Worm (Caenorhabditis elegans) whole organism, midembryonic: Measurements from ENCODE around the gene F25B5.3.

ENCODE experiments used
- T22C8.4 ChIP-seq: fragments of 200-800 bp; sonication (Bioruptor generic); IDR thresholded peaks from 2 replicates; pipeline ENCODE4 v1.3.6; 2022; ENCODE audit warnings: missing genetic modification characterization, missing compliant biosample characterization
- cog-1 ChIP-seq: sonication (generic microtip); optimal IDR thresholded peaks from 2 replicates; lab custom pipeline; 2016; ENCODE audit warnings: missing genetic modification characterization, missing compliant biosample characterization
- flt-1 ChIP-seq: fragments of 200-800 bp; sonication (Bioruptor generic); IDR thresholded peaks from 2 replicates; pipeline ENCODE4 v1.3.6; 2022; ENCODE audit warnings: missing genetic modification characterization, missing compliant biosample characterization
- klf-2 ChIP-seq: fragments of 200-800 bp; sonication (Bioruptor generic); conservative IDR thresholded peaks from 2 replicates; pipeline ENCODE4 v1.3.6; 2022; ENCODE audit warnings: missing genetic modification reagents, missing genetic modification characterization, missing compliant biosample characterization
- med-1 ChIP-seq: sonication (generic microtip); optimal IDR thresholded peaks from 2 replicates; lab custom pipeline; 2017; ENCODE audit warnings: missing genetic modification characterization, mild to moderate bottlenecking, missing compliant biosample characterization, antibody characterized with exemption, missing genetic modification reagents; ENCODE audit not compliant: insufficient read depth
- ref-1 ChIP-seq: fragments of 200-800 bp; sonication (Bioruptor generic); conservative IDR thresholded peaks from 2 replicates; pipeline ENCODE4 v1.3.6; 2022; ENCODE audit warnings: missing genetic modification reagents, missing genetic modification characterization, missing compliant biosample characterization
- tab-1 ChIP-seq: fragments of 200-800 bp; sonication (Bioruptor generic); IDR thresholded peaks from 2 replicates; pipeline ENCODE4 v1.3.6; 2022; ENCODE audit warnings: missing genetic modification characterization, missing compliant biosample characterization
- ztf-23 ChIP-seq: fragments of 200-800 bp; sonication (Bioruptor generic); IDR thresholded peaks from 2 replicates; pipeline ENCODE4 v1.3.6; 2022; ENCODE audit warnings: missing genetic modification reagents, missing genetic modification characterization, missing compliant biosample characterization
- ztf-29 ChIP-seq: fragments of 200-800 bp; sonication (Bioruptor generic); IDR thresholded peaks from 2 replicates; pipeline ENCODE4 v1.3.6; 2022; ENCODE audit warnings: missing genetic modification reagents, missing genetic modification characterization, missing compliant biosample characterization

F25B5.3 gene

DNA sequence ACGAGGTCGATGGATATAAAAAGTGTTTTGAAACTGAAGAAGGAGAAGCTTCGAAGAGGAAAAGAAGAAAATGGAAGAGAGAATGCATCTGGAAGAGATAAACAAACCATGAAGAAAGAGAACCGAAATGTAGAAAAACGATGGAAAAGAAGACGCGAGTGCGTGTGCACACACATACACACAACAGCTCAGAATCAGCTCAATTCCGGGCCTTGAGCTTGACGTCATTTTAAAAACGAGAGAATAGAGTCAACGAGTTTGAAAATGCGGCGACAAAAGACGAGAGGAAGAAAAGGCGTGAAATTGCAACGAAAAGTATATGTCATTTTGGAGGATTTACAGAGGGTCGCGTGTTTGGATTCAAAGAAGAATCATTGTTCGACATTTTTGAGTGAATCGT lies 50.9 kb downstream of the F25B5.3 start:
- TF ChIP-seq ztf-29 (GFP tag; lab: Robert Waterston, UW), result no peak
- no peak for TF ChIP-seq klf-2
- TF ChIP-seq flt-1 (GFP tag; lab: Robert Waterston, UW), result no peak
- TF ChIP-seq med-1 (GFP tag; lab: Kevin White, UChicago), result no peak
- TF ChIP-seq tab-1 (GFP tag; lab: Robert Waterston, UW), result no peak
- TF ChIP-seq ztf-23 (GFP tag; lab: Robert Waterston, UW), result no peak
- no peak for TF ChIP-seq ref-1
- no peak for TF ChIP-seq T22C8.4
- no peak for TF ChIP-seq cog-1

DNA sequence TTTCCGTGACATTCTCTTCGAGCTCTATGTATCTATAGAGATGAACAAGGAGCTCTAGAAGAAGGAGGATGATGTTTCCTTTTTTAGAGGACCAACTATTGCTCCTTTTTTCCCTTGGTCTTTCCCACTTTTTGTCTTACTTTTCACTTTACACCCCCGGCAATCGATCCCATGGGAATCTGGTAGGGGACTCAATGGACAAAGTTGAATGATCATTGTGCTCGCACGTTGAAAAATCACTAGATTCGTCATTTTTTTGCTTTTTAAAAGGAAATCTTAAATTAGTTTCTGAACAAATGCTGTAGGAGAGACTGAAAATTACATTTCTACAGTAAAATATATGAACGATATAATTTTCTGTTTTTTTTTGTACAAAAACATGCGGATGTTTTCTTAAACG lies 53.3 kb downstream of the F25B5.3 start:
- no peak for TF ChIP-seq tab-1 (GFP tag; lab: Robert Waterston, UW)
- TF ChIP-seq flt-1 (GFP tag; lab: Robert Waterston, UW), result no peak
- TF ChIP-seq cog-1, result no peak
- no peak for TF ChIP-seq T22C8.4
- TF ChIP-seq ref-1, result no peak
- TF ChIP-seq klf-2, result no peak
- TF ChIP-seq med-1 (GFP tag; lab: Kevin White, UChicago), result no peak
- TF ChIP-seq ztf-23 (GFP tag; lab: Robert Waterston, UW), result no peak
- TF ChIP-seq ztf-29 (GFP tag; lab: Robert Waterston, UW), result no peak
